Fruit fly (Drosophila melanogaster): ENCODE measurements around the gene Pi3K92E.

Gene Pi3K92E

dm6 chr3R:20587630-20588479, 46.7 kb downstream of the Pi3K92E start, which contains the start of gene Septin2 (continued):
- no peak; the same call in 2 of the 3 replicates for TF ChIP-seq Mrtf (GFP tag; IDR thresholded peaks at IDR 0.05)
- peak; percentile 88 for TF ChIP-seq tio (GFP tag; optimal IDR thresholded peaks at IDR 0.05)
- peak; percentile 70 for TF ChIP-seq CG3838 (GFP tag; optimal IDR thresholded peaks at IDR 0.05)
- TF ChIP-seq CG12236 (GFP tag; optimal IDR thresholded peaks at IDR 0.05), result peak; percentile 50
- no peak for TF ChIP-seq knrl (GFP tag; IDR thresholded peaks at IDR 0.05; ENCODE audit: partially characterized antibody)
- TF ChIP-seq Bgb (GFP tag; IDR thresholded peaks at IDR 0.05; ENCODE audit: partially characterized antibody), result no peak
- TF ChIP-seq CG18476 (GFP tag; optimal IDR thresholded peaks at IDR 0.05), result peak; percentile 81
- peak; percentile 74 for TF ChIP-seq CG33557 (GFP tag; optimal IDR thresholded peaks at IDR 0.05)
- peak; percentile 35 for TF ChIP-seq CG4707 (GFP tag; optimal IDR thresholded peaks at IDR 0.05)
- peak; percentile 61; the same call in 1 of the 3 replicates for TF ChIP-seq B-H1 (GFP tag; IDR thresholded peaks at IDR 0.05)
- peak; percentile 55; the same call in 2 of the 3 replicates for TF ChIP-seq jigr1 (GFP tag; IDR thresholded peaks at IDR 0.05)
- TF ChIP-seq CG8944 (GFP tag; optimal IDR thresholded peaks at IDR 0.05), result no peak
- no peak for TF ChIP-seq eve (GFP tag; optimal IDR thresholded peaks at IDR 0.05)
- TF ChIP-seq TFAM (GFP tag; optimal IDR thresholded peaks at IDR 0.05), result peak; percentile 22
- peak; percentile 27 for TF ChIP-seq twi (tag; optimal IDR thresholded peaks at IDR 0.05)
- TF ChIP-seq CG15479 (GFP tag; optimal IDR thresholded peaks at IDR 0.05), result no peak
- TF ChIP-seq Hmr (GFP tag; optimal IDR thresholded peaks at IDR 0.05), result peak; percentile 68
- TF ChIP-seq CG10654 (GFP tag; optimal IDR thresholded peaks at IDR 0.05), result peak; percentile 63
- TF ChIP-seq Adf1 (GFP tag; IDR thresholded peaks at IDR 0.05), result no peak
- TF ChIP-seq CG18599 (GFP tag; optimal IDR thresholded peaks at IDR 0.05), result peak; percentile 79
- peak; percentile 25 for TF ChIP-seq Antp (GFP tag; optimal IDR thresholded peaks at IDR 0.05)
- no peak for TF ChIP-seq wdn (GFP tag; IDR thresholded peaks at IDR 0.05)
- TF ChIP-seq pfk (GFP tag; optimal IDR thresholded peaks at IDR 0.05), result no peak
- TF ChIP-seq gt (GFP tag; IDR thresholded peaks at IDR 0.05), result no peak
- TF ChIP-seq MBD-R2 (GFP tag; IDR thresholded peaks at IDR 0.05), result no peak; the same call in none of the 2 replicates
- TF ChIP-seq ranshi (GFP tag; IDR thresholded peaks at IDR 0.05), result peak; percentile 47; the same call in 1 of the 2 replicates
- peak; percentile 63 for TF ChIP-seq CG31388 (GFP tag; optimal IDR thresholded peaks at IDR 0.05)
- peak; percentile 40 for TF ChIP-seq CG12155 (GFP tag; optimal IDR thresholded peaks at IDR 0.05)
- TF ChIP-seq Dek (tag; optimal IDR thresholded peaks at IDR 0.05), result no peak
- peak; percentile 91 for TF ChIP-seq CG11504 (tag; optimal IDR thresholded peaks at IDR 0.05)
- peak; percentile 36 for TF ChIP-seq Sry-β (GFP tag; optimal IDR thresholded peaks at IDR 0.05)
- TF ChIP-seq CG12391 (tag; optimal IDR thresholded peaks at IDR 0.05), result peak; percentile 76
- peak; percentile 26 for TF ChIP-seq disco-r (GFP tag; optimal IDR thresholded peaks at IDR 0.05)
- TF ChIP-seq kni (GFP tag; optimal IDR thresholded peaks at IDR 0.05), result peak; percentile 71
- TF ChIP-seq Rx (GFP tag; IDR thresholded peaks at IDR 0.05), result peak; percentile 42; the same call in 1 of the 2 replicates
- TF ChIP-seq pnt (GFP tag; optimal IDR thresholded peaks at IDR 0.05), result peak; percentile 59
- peak; percentile 80 for TF ChIP-seq CG16863 (GFP tag; optimal IDR thresholded peaks at IDR 0.05)
- TF ChIP-seq CG17359 (tag; optimal IDR thresholded peaks at IDR 0.05), result peak; percentile 85
- peak; percentile 81 for TF ChIP-seq CG30403 (GFP tag; optimal IDR thresholded peaks at IDR 0.05)
- peak; percentile 44; the same call in 1 of the 2 replicates for TF ChIP-seq sim (GFP tag; IDR thresholded peaks at IDR 0.05)
- TF ChIP-seq sens (GFP tag), result peak; percentile 96
- peak; percentile 78 for TF ChIP-seq dmrt11E (tag; optimal IDR thresholded peaks at IDR 0.05)
- peak; percentile 63; the same call in 2 of the 3 replicates for TF ChIP-seq ci (GFP tag; IDR thresholded peaks at IDR 0.05)
- 0 out of 2 replicates have a peak, but pooled peaks have one; percentile 22 for TF ChIP-seq CG4360 (GFP tag; IDR thresholded peaks at IDR 0.05)
- peak; percentile 79 for TF ChIP-seq Elba2 (GFP tag; optimal IDR thresholded peaks at IDR 0.05)
- peak; percentile 55 for TF ChIP-seq tup (GFP tag; optimal IDR thresholded peaks at IDR 0.05)
- peak; percentile 7; the same call in 1 of the 2 replicates for TF ChIP-seq CG8765 (GFP tag; IDR thresholded peaks at IDR 0.05)
- TF ChIP-seq CG13894 (tag; optimal IDR thresholded peaks at IDR 0.05), result no peak

All from whole organism, embryonic.